Worm (Caenorhabditis elegans) whole organism, L2 larva: Measurements from ENCODE around the gene exc-15.

Source experiments
- C34F6.9 ChIP-seq: fragments of 150-350 bp; optimal IDR thresholded peaks from 2 replicates; lab custom pipeline; 2014; ENCODE audit warnings: missing biosample characterization, missing genetic modification characterization
- F13H6.1 ChIP-seq: sonication (generic microtip); optimal IDR thresholded peaks from 2 replicates; lab custom pipeline; 2016; ENCODE audit warnings: missing genetic modification characterization, missing compliant biosample characterization
- Y55F3AM.14 ChIP-seq: fragments of 200-800 bp; sonication (Bioruptor generic); optimal IDR thresholded peaks from 2 replicates; lab custom pipeline; 2018; ENCODE audit warnings: mild to moderate bottlenecking, missing genetic modification characterization, missing compliant biosample characterization
- ZK546.5 ChIP-seq: sonication (generic microtip); optimal IDR thresholded peaks from 2 replicates; lab custom pipeline; 2017; ENCODE audit warnings: missing biosample characterization, missing genetic modification characterization
- alr-1 ChIP-seq: fragments of 150-350 bp; optimal IDR thresholded peaks from 2 replicates; lab custom pipeline; 2014; ENCODE audit warnings: missing biosample characterization, missing genetic modification characterization
- ceh-16 ChIP-seq: fragments of 150-350 bp; optimal IDR thresholded peaks from 2 replicates; lab custom pipeline; 2014; ENCODE audit warnings: missing biosample characterization, missing genetic modification characterization
- crh-2 ChIP-seq: sonication (generic microtip); optimal IDR thresholded peaks from 2 replicates; lab custom pipeline; 2017; ENCODE audit warnings: missing biosample characterization, missing genetic modification characterization
- elt-3 ChIP-seq: sonication (generic microtip); optimal IDR thresholded peaks from 2 replicates; lab custom pipeline; 2017; ENCODE audit warnings: missing biosample characterization, missing genetic modification characterization
- fos-1 ChIP-seq: fragments of 150-350 bp; optimal IDR thresholded peaks from 2 replicates; lab custom pipeline; 2014; ENCODE audit warnings: missing biosample characterization, missing genetic modification characterization
- gmeb-1 ChIP-seq: fragments of 150-350 bp; optimal IDR thresholded peaks from 2 replicates; lab custom pipeline; 2014; ENCODE audit warnings: missing biosample characterization, missing genetic modification characterization
- lin-11 ChIP-seq: fragments of 150-350 bp; sonication (generic microtip); optimal IDR thresholded peaks from 2 replicates; lab custom pipeline; 2014; ENCODE audit warnings: missing biosample characterization, missing genetic modification characterization, inconsistent platforms, mixed read lengths
- lin-13 ChIP-seq: fragments of 150-350 bp; optimal IDR thresholded peaks from 2 replicates; lab custom pipeline; 2014; ENCODE audit warnings: missing biosample characterization, missing genetic modification reagents, missing genetic modification characterization
- lin-39 ChIP-seq: fragments of 150-350 bp; optimal IDR thresholded peaks from 2 replicates; lab custom pipeline; 2014; ENCODE audit warnings: missing biosample characterization, missing genetic modification reagents, missing genetic modification characterization
- lsy-2 ChIP-seq, 2 experiments: fragments of 150-350 bp in 1 of 2; sonication (generic microtip) in 1 of 2; optimal IDR thresholded peaks; 2 replicates each; lab custom pipeline; 2014 to 2017; ENCODE audit warnings: missing biosample characterization in 2 of 2, missing genetic modification characterization in 2 of 2
- mab-5 ChIP-seq: fragments of 150-350 bp; optimal IDR thresholded peaks from 2 replicates; lab custom pipeline; 2014; ENCODE audit warnings: missing biosample characterization, missing genetic modification characterization
- nhr-10 ChIP-seq: sonication (generic microtip); optimal IDR thresholded peaks from 2 replicates; lab custom pipeline; 2017; ENCODE audit warnings: missing biosample characterization, missing genetic modification characterization
- nhr-129 ChIP-seq: fragments of 150-350 bp; optimal IDR thresholded peaks from 2 replicates; lab custom pipeline; 2014; ENCODE audit warnings: missing biosample characterization, missing genetic modification characterization
- nhr-21 ChIP-seq: fragments of 150-350 bp; optimal IDR thresholded peaks from 2 replicates; lab custom pipeline; 2014; ENCODE audit warnings: missing biosample characterization, missing genetic modification characterization
- nhr-23 ChIP-seq: fragments of 150-350 bp; optimal IDR thresholded peaks from 2 replicates; lab custom pipeline; 2014; ENCODE audit warnings: missing biosample characterization, missing genetic modification reagents, missing genetic modification characterization
- nhr-25 ChIP-seq: fragments of 150-350 bp; sonication (generic microtip); optimal IDR thresholded peaks from 3 replicates; lab custom pipeline; 2014; ENCODE audit warnings: missing biosample characterization, missing genetic modification characterization
- nhr-6 ChIP-seq: fragments of 150-350 bp; optimal IDR thresholded peaks from 2 replicates; lab custom pipeline; 2014; ENCODE audit warnings: missing biosample characterization, missing genetic modification characterization
- nhr-77 ChIP-seq: fragments of 150-350 bp; optimal IDR thresholded peaks from 2 replicates; lab custom pipeline; 2014; ENCODE audit warnings: missing biosample characterization, missing genetic modification characterization
- peb-1 ChIP-seq: fragments of 150-350 bp; optimal IDR thresholded peaks from 2 replicates; lab custom pipeline; 2014; ENCODE audit warnings: missing biosample characterization, missing genetic modification characterization
- skn-1 ChIP-seq: sonication (generic microtip); optimal IDR thresholded peaks from 2 replicates; lab custom pipeline; 2017; ENCODE audit warnings: missing biosample characterization, missing genetic modification characterization
- sma-3 ChIP-seq: sonication (generic microtip); optimal IDR thresholded peaks from 2 replicates; lab custom pipeline; 2016; ENCODE audit warnings: missing genetic modification reagents, missing genetic modification characterization, missing compliant biosample characterization
- sma-9 ChIP-seq, 2 experiments: fragments of 150-350 bp in 1 of 2; sonication (generic microtip) in 1 of 2; optimal IDR thresholded peaks; 2 replicates each; lab custom pipeline; 2014 to 2016; ENCODE audit warnings: missing genetic modification characterization in 2 of 2, mild to moderate bottlenecking in 1 of 2, missing biosample characterization in 1 of 2, missing compliant biosample characterization in 1 of 2, missing genetic modification reagents in 1 of 2, moderate library complexity in 1 of 2
- unc-39 ChIP-seq: fragments of 150-350 bp; optimal IDR thresholded peaks from 2 replicates; lab custom pipeline; 2014; ENCODE audit warnings: missing biosample characterization, missing genetic modification characterization
- unc-55 ChIP-seq: fragments of 150-350 bp; sonication (generic microtip); optimal IDR thresholded peaks from 3 replicates; lab custom pipeline; 2014; ENCODE audit warnings: missing biosample characterization, missing genetic modification reagents, missing genetic modification characterization
- unc-62 ChIP-seq: fragments of 150-350 bp; optimal IDR thresholded peaks from 2 replicates; lab custom pipeline; 2014; ENCODE audit warnings: missing biosample characterization, missing genetic modification reagents, missing genetic modification characterization
- zag-1 ChIP-seq: fragments of 150-350 bp; optimal IDR thresholded peaks from 2 replicates; lab custom pipeline; 2014; ENCODE audit warnings: missing biosample characterization, missing genetic modification characterization
- ztf-1 ChIP-seq: fragments of 200-800 bp; sonication (Bioruptor generic); conservative IDR thresholded peaks from 2 replicates; pipeline ENCODE4 v1.3.6; 2022; ENCODE audit warnings: missing genetic modification characterization, missing compliant biosample characterization
- ztf-4 ChIP-seq: fragments of 150-350 bp; optimal IDR thresholded peaks from 2 replicates; lab custom pipeline; 2014; ENCODE audit warnings: missing biosample characterization, missing genetic modification characterization

Gene exc-15

DNA sequence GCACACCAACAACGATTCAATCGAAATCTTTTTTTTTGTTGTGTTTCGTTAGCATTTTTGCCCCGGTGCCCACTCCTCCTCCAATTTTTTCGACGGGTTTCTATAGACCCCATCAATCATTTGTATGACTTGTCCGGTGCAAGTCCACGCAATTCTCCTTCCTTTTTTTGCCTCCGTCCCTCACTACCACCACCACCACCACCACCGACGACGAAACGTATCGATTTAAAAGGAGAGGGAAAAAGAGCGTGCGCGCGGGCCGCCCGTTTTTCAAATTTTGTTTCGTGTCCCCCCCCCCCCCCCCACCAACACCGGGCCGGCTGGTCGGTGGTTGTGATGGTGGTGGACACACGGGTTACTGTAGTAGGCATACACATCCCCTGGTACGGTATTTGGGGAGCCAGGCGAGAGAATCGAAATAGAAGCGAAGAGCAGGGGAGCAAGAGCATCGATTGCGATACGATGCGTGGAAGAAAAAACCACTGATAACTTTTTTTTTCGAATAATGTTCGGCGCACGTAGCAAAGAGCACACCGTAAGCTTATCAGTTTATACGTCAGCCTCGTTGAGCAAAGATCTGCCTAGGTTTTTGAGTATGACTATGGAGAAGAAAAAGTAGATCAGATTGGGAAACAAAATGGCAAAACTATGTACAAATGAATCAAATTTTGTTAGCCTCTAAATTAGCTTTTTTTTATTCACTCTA lies 12.0 kb downstream of the exc-15 start:
- TF ChIP-seq ceh-16 (tag; lab: Kevin White, UChicago), result no peak
- no peak for TF ChIP-seq skn-1
- TF ChIP-seq nhr-129 (tag; lab: Kevin White, UChicago), result no peak
- TF ChIP-seq zag-1, result no peak
- no peak for TF ChIP-seq lin-11 (tag; lab: Kevin White, UChicago)
- peak; percentile 41 for TF ChIP-seq unc-55 (GFP tag; lab: Kevin White, UChicago)
- no peak for TF ChIP-seq sma-3
- TF ChIP-seq ztf-1 (GFP tag; lab: Robert Waterston, UW), result no peak
- peak; percentile 86 for TF ChIP-seq mab-5
- peak; percentile 1 for TF ChIP-seq F13H6.1 (tag; lab: Kevin White, UChicago)
- TF ChIP-seq unc-39 (tag; lab: Kevin White, UChicago), result no peak

DNA sequence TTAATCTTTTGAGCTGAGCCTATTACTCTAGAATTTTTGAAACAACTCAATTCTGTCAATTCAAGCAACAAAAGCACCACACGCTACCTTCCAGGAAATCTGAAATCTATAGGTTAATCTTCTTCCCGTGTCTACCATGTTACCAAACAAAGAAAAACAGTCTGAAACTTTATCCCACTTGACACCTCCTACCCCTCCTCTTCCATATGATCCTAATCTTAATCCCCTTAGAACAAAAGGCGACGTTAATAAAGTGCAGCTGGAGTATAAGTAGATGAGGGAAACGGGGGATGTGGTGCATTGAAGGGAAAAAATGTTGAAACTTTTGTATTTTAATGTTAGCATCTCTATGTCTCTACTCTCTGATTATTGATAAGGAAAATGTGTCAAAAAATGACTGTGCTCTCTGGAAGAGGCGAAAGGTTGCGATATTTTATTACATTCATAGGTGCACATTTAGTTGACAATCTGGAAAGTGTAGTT lies 12.9 kb downstream of the exc-15 start:
- TF ChIP-seq nhr-21 (tag; lab: Kevin White, UChicago), result no peak
- TF ChIP-seq fos-1 (tag; lab: Kevin White, UChicago), result peak; percentile 28

DNA sequence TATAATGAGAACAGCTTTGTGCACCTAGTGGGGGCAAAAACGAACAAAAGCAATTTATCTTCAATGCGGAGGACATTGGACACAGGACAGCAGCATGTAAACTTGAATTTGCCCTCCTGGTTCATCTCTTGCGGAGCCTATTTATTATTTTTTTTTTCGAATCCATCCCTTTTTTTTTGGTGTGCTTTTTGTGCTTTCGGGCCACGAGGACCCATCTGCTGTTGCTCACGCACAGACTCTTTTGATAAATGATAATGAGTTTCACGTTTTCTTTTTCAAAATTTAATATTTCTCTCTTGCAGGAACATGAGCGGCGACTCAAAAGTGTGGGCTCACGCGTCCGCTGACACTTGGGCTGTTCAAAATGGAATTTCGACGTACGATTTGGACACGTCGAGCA lies 13.9 kb downstream of the exc-15 start, which contains the start of gene unc-62:
Gene unc-62 (plus strand): TSS at position 301 of the 400 bp plus-strand sequence.
- TF ChIP-seq unc-39 (tag; lab: Kevin White, UChicago) (no peak), ztf-4 (no peak), alr-1 (tag; lab: Kevin White, UChicago) (no peak), skn-1 (no peak), sma-9 (GFP tag; optimal IDR thresholded peaks at IDR 0.05; lab: Kevin White, UChicago) (no peak), sma-9 (tag; optimal IDR thresholded peaks at IDR 0.05; lab: Kevin White, UChicago) (no peak), nhr-25 (tag; lab: Kevin White, UChicago) (no peak), unc-62 (GFP tag; lab: Kevin White, UChicago) (no peak), nhr-77 (tag; lab: Kevin White, UChicago) (no peak), nhr-6 (tag; lab: Kevin White, UChicago) (no peak)
- TF ChIP-seq, all 48 proteins: peak for 0

DNA sequence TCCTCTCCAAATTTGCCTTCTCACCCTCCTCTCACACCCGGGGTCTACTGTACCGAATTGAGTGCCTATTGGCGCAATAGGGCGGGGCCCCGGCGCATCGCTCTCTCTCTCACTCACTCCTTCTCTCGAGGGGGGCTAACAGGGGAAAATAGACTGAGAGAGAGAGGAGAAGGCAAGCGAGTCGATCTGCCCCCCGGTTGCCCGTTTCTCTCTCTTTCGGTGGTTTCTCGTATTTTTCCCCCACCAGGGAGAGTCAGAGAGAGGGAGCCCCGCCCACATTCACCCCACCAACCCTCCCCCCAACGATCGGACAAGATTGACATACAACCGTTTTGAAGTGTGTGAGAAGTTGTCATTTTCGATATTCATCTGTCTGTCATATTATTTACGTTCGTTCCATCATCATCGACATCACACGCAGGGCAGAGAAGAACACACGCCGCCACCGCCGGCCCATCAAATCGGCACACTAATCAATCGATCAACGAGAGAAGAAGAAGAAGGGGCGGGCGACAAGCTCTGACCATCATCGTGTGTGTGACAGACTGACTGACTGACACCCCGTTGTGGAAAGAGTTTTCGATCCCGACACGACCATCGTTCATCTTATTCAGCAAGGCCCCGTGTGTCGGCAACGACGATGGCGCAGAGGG lies 16.0 kb downstream of the exc-15 start:
- TF ChIP-seq ztf-4, result no peak
- TF ChIP-seq nhr-23 (tag; lab: Kevin White, UChicago), result peak; percentile 11
- TF ChIP-seq lin-39 (tag; lab: Kevin White, UChicago), result no peak
- no peak for TF ChIP-seq nhr-21 (tag; lab: Kevin White, UChicago)
- TF ChIP-seq gmeb-1, result no peak
- TF ChIP-seq lsy-2 (tag; optimal IDR thresholded peaks at IDR 0.05; lab: Kevin White, UChicago), result peak in 1 of 2 experiments; percentile 85
- TF ChIP-seq lin-13, result peak; percentile 55
- no peak for TF ChIP-seq ztf-1 (GFP tag; lab: Robert Waterston, UW)
- peak; percentile 90 for TF ChIP-seq unc-62 (GFP tag; lab: Kevin White, UChicago)
- TF ChIP-seq fos-1 (tag; lab: Kevin White, UChicago), result no peak
- TF ChIP-seq Y55F3AM.14 (GFP tag; lab: Kevin White, UChicago), result peak; percentile 51
- peak; percentile 18 for TF ChIP-seq crh-2
- no peak for TF ChIP-seq sma-9 (GFP tag; optimal IDR thresholded peaks at IDR 0.05; lab: Kevin White, UChicago)
- TF ChIP-seq sma-9 (tag; optimal IDR thresholded peaks at IDR 0.05; lab: Kevin White, UChicago), result no peak
- peak; percentile 20 for TF ChIP-seq F13H6.1 (tag; lab: Kevin White, UChicago)
- no peak for TF ChIP-seq nhr-10 (tag; lab: Kevin White, UChicago)
- TF ChIP-seq unc-55 (GFP tag; lab: Kevin White, UChicago), result peak; percentile 73
- peak; percentile 34 for TF ChIP-seq C34F6.9
- TF ChIP-seq nhr-129 (tag; lab: Kevin White, UChicago), result peak; percentile 37
- TF ChIP-seq ZK546.5, result no peak
- peak; percentile 56 for TF ChIP-seq ceh-16 (tag; lab: Kevin White, UChicago)
- peak; percentile 47 for TF ChIP-seq nhr-25 (tag; lab: Kevin White, UChicago)
- TF ChIP-seq elt-3 (tag; lab: Kevin White, UChicago), result no peak
- no peak for TF ChIP-seq peb-1
